Fruit fly (Drosophila melanogaster) whole organism, larva: ENCODE results near the gene CG11663.
A peak's percentile ranks its signal among the peaks of the same experiment; 100 is the strongest.

Source experiments
- noc ChIP-seq: fragments of 200-800 bp; sonication (Bioruptor generic); optimal IDR thresholded peaks from 3 replicates; lab custom pipeline; 2019; ENCODE audit warnings: missing biosample characterization, mild to moderate bottlenecking, missing genetic modification characterization, moderate library complexity

Gene CG11663

dm6 chrX:932166-932565 is 37.9 kb downstream of the CG11663 start, which contains the start of the genes CG32815 and CG3706:
Gene CG32815, plus strand, starts transcription at chrX:932466.
Gene CG3706, minus strand, starts transcription at chrX:932475.
- no peak for TF ChIP-seq noc (tag; lab: Kevin White, UChicago)

dm6 chrX:932859-933258 is 38.6 kb downstream of the CG11663 start:
- no peak for TF ChIP-seq noc (tag; lab: Kevin White, UChicago)

DNA sequence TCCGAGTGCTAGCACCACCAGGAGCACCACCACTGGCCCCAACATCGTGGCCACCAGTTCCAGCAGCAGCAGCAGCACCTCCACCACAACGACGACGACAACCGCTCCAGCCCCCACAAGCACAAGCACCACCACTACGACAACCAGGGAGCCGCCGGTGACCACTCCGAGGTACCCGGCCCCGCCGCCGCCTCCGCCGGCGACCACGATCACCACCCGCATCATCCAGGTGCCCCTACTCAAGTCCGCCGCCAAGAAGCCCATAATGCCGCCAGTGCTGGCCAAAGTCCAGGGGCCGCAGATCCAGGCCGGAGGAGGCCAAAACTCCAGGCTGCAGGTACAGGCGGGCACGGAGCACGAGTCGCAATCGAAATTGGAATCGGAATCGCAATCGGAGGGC is 39.7 kb downstream of the CG11663 start:
- no peak for TF ChIP-seq noc (tag; lab: Kevin White, UChicago)

- TF ChIP-seq noc (tag; lab: Kevin White, UChicago) = peak; percentile 92
Measured at dm6 chrX:935049-935900, 41.0 kb downstream of the CG11663 start, which contains the start of gene TRAM. Gene TRAM, plus strand, starts transcription at chrX:935232.

dm6 chrX:935901-936207 is 41.6 kb downstream of the CG11663 start:
- no peak for TF ChIP-seq noc (tag; lab: Kevin White, UChicago)

DNA sequence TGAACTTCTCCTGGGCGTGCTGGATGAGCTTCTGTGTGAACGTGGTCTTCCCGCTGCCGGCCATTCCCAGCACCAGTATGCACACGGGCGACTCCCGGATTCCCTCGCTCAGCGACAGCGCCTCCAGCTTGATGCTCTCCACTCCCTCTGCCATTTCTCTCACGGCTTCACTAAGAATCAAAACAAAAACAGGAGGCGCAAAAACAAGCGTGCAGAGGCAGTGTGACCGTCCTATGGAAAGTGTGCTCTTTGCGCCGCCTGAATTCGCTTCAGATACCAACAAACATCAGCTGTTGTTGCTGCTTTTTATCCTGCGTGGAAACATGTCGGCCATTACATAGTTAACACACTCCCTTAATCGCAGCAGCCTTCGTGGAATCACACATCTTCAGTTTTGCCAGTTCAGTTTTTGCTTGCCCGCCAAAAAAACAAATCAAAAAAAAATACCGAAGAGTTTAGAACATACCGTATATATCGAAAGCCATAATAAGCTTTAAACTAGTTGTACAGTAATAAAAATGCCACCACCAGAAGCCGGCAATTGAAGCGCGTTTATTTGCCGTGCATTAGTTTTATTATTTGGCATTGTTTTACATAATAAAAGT is 46.4 kb downstream of the CG11663 start, which contains the start of the genes CG3704 and mus81:
CG3704 (minus strand) TSS at position 226 of the 605 bp plus-strand sequence.
mus81 (plus strand) TSS at position 496 of the 605 bp plus-strand sequence.
- TF ChIP-seq noc (tag; lab: Kevin White, UChicago) = peak; percentile 36
